Fruit fly (Drosophila melanogaster) whole organism, adult: ENCODE results near the gene CG31321.
A peak's percentile ranks its signal among the peaks of the same experiment; 100 is the strongest.

Source experiments
- CG11617 ChIP-seq: fragments of 200-800 bp; sonication (Bioruptor generic); optimal IDR thresholded peaks from 2 replicates; lab custom pipeline; 2017; ENCODE audit warnings: mild to moderate bottlenecking, missing biosample characterization, missing genetic modification reagents, missing genetic modification characterization
- CG12768 ChIP-seq: fragments of 200-800 bp; sonication (Bioruptor generic); optimal IDR thresholded peaks from 2 replicates; lab custom pipeline; 2017; ENCODE audit warnings: missing biosample characterization, missing genetic modification characterization, mild to moderate bottlenecking, moderate library complexity, missing genetic modification reagents
- CG14711 ChIP-seq: fragments of 200-800 bp; sonication (Bioruptor generic); optimal IDR thresholded peaks from 2 replicates; lab custom pipeline; 2018; ENCODE audit warnings: missing biosample characterization, mild to moderate bottlenecking, missing genetic modification characterization, moderate library complexity
- CG1620 ChIP-seq: fragments of 200-800 bp; sonication (Bioruptor generic); optimal IDR thresholded peaks from 2 replicates; lab custom pipeline; 2016; ENCODE audit warnings: missing biosample characterization, missing genetic modification characterization
- CG33017 ChIP-seq: fragments of 200-800 bp; sonication (Bioruptor generic); optimal IDR thresholded peaks from 2 replicates; lab custom pipeline; 2018; ENCODE audit warnings: missing biosample characterization, mild to moderate bottlenecking, missing genetic modification characterization, moderate library complexity
- CG5204 ChIP-seq: fragments of 200-800 bp; sonication (Bioruptor generic); optimal IDR thresholded peaks from 2 replicates; lab custom pipeline; 2016; ENCODE audit warnings: missing biosample characterization, missing genetic modification characterization
- CG7045 ChIP-seq: fragments of 200-800 bp; sonication (Bioruptor generic); optimal IDR thresholded peaks from 2 replicates; lab custom pipeline; 2017; ENCODE audit warnings: missing biosample characterization, mild to moderate bottlenecking, missing genetic modification characterization
- CG7101 ChIP-seq: fragments of 200-800 bp; sonication (Bioruptor generic); optimal IDR thresholded peaks from 2 replicates; lab custom pipeline; 2018; ENCODE audit warnings: missing biosample characterization, mild to moderate bottlenecking, missing genetic modification characterization, moderate library complexity
- Clk ChIP-seq: fragments of 200-800 bp; sonication (Bioruptor generic); optimal IDR thresholded peaks from 2 replicates; lab custom pipeline; 2017; ENCODE audit warnings: missing biosample characterization, missing genetic modification characterization
- Crg-1 ChIP-seq: fragments of 200-800 bp; sonication (Bioruptor generic); optimal IDR thresholded peaks from 2 replicates; lab custom pipeline; 2016; ENCODE audit warnings: missing biosample characterization, missing genetic modification characterization
- Hr96 ChIP-seq: fragments of 200-800 bp; sonication (Bioruptor generic); optimal IDR thresholded peaks from 2 replicates; lab custom pipeline; 2016; ENCODE audit warnings: missing biosample characterization, missing genetic modification characterization
- Mnt ChIP-seq: fragments of 200-800 bp; sonication (Bioruptor generic); optimal IDR thresholded peaks from 2 replicates; lab custom pipeline; 2016; ENCODE audit warnings: missing biosample characterization, mild to moderate bottlenecking, missing genetic modification characterization
- bab1 ChIP-seq: fragments of 200-800 bp; sonication (Bioruptor generic); optimal IDR thresholded peaks from 3 replicates; lab custom pipeline; 2019; ENCODE audit warnings: missing biosample characterization, mild to moderate bottlenecking, missing genetic modification characterization, moderate library complexity
- cic ChIP-seq: fragments of 200-800 bp; sonication (Bioruptor generic); optimal IDR thresholded peaks from 2 replicates; lab custom pipeline; 2017; ENCODE audit warnings: missing biosample characterization, mild to moderate bottlenecking, missing genetic modification characterization, moderate library complexity
- cnc ChIP-seq, 2 experiments: fragments of >200 bp; optimal IDR thresholded peaks; 2 replicates each; lab custom pipeline; 2017
- kay ChIP-seq: fragments of 200-800 bp; sonication (Bioruptor generic); peaks from one replicate; lab custom pipeline; 2016; ENCODE audit warnings: missing biosample characterization, missing genetic modification characterization, borderline replicate concordance
- ovo ChIP-seq: fragments of 200-800 bp; sonication (Bioruptor generic); optimal IDR thresholded peaks from 2 replicates; lab custom pipeline; 2016; ENCODE audit warnings: missing biosample characterization, missing genetic modification characterization
- pad ChIP-seq: fragments of 200-800 bp; sonication (Bioruptor generic); optimal IDR thresholded peaks from 3 replicates; lab custom pipeline; 2017; ENCODE audit warnings: missing biosample characterization, missing genetic modification characterization, mild to moderate bottlenecking, moderate library complexity, missing genetic modification reagents
- tj ChIP-seq: fragments of 200-800 bp; sonication (Bioruptor generic); optimal IDR thresholded peaks from 3 replicates; lab custom pipeline; 2017; ENCODE audit warnings: missing biosample characterization, mild to moderate bottlenecking, missing genetic modification characterization, moderate library complexity
- toe ChIP-seq: fragments of 200-800 bp; sonication (Bioruptor generic); optimal IDR thresholded peaks from 2 replicates; lab custom pipeline; 2016; ENCODE audit warnings: missing biosample characterization, missing genetic modification characterization

The CG31321 gene

DNA sequence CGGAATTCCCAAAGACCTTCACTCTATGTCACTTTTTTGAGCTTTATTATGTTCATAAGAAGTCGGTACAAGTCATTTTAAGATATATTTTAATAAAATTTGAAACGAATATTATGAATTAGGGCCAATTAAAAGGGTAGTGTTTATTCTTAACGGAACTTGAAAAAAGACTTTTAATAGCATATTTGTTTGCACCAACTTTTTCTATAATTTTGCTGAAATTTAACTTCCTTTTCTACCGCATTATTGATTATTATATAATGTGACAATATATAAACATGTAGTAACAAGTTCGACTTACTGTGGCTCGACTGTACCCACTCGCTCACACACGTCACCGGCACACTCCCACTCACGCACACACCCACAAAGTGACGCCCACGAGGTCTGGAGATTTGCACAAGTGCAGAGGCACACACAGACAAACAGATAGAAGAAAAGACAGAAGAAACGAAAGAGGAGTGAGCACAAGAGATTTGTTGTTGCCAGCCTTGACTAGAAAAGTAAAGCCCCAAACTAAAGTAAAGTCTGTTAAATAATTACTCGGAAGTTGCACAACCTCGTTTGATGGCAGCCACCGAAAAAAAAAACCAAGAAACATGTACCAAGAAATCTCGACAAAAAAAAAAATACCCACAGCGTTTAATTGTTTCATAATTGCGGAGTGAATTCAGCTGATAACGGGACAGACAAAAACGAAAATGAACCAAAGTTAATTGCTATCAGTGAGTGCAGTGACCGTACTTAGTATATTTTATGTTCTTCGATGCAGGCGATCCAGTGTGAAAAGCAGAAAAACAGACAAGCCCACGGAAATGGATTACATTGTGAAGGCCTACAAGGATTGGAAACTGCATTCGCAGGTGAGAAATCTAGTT is 20.0 kb upstream of the CG31321 start:
- peak; percentile 53 for TF ChIP-seq bab1 (GFP tag; lab: Kevin White, UChicago)
- peak; percentile 6 for TF ChIP-seq pad (GFP tag; lab: Kevin White, UChicago)
- no peak for TF ChIP-seq CG11617 (GFP tag; lab: Kevin White, UChicago)
- TF ChIP-seq CG14711 = peak; percentile 15
- TF ChIP-seq tj (GFP tag; lab: Kevin White, UChicago) = no peak
- no peak for TF ChIP-seq CG7045 (GFP tag; lab: Kevin White, UChicago)
- TF ChIP-seq Mnt (GFP tag; lab: Kevin White, UChicago) = peak; percentile 30
- no peak for TF ChIP-seq CG5204 (GFP tag; lab: Kevin White, UChicago)
- TF ChIP-seq kay (GFP tag; lab: Kevin White, UChicago) = peak; percentile 44

DNA sequence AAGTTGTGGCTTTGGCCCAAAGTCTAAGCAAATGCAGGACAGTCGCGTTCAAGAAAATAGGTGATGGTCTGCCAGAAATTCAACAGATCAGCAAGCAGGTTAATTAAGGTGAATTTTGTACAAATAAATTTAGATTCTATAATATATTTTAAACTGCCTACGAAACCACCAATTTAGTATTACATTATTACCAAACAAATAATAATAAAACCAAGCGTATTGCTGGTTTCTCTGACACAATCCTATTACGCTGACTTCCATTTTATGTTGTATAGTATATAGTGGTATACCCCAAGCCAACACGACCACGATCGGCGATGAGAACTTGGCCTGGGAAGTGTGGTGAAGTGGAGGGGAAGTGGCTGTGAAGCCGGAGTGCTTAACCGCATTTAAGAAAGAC is 18.7 kb upstream of the CG31321 start:
- TF ChIP-seq tj (GFP tag; lab: Kevin White, UChicago) = peak; percentile 79
- peak; percentile 62 for TF ChIP-seq bab1 (GFP tag; lab: Kevin White, UChicago)
- TF ChIP-seq CG14711 = peak; percentile 41
- no peak for TF ChIP-seq Clk (GFP tag; lab: Kevin White, UChicago)

DNA sequence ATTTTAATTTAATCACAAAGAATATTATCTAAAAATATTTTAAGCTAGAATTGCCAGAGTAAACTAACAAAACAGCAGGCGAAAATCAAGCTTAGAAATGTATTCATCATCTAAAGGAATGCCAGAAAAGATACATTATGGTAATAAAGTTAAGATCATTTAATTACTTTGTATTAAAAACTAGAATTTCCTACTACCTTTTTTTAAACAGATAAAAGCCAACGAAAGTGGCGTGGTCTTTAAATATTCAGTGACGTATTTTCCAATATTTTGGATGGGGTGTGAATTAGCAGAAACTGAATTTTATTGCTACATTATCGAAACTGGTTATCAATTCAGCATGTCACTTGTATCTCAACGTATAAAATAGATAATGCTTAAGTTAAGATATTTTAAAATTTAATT is 17.9 kb upstream of the CG31321 start:
- TF ChIP-seq CG5204 (GFP tag; lab: Kevin White, UChicago) (no peak), CG14711 (no peak), Mnt (GFP tag; lab: Kevin White, UChicago) (no peak), Crg-1 (GFP tag; lab: Kevin White, UChicago) (no peak), CG7045 (GFP tag; lab: Kevin White, UChicago) (no peak), ovo (GFP tag; lab: Kevin White, UChicago) (no peak), cic (GFP tag; lab: Kevin White, UChicago) (no peak), kay (GFP tag; lab: Kevin White, UChicago) (no peak), tj (GFP tag; lab: Kevin White, UChicago) (no peak), CG1620 (GFP tag; lab: Kevin White, UChicago) (no peak), bab1 (GFP tag; lab: Kevin White, UChicago) (no peak), cnc (optimal IDR thresholded peaks at IDR 0.05; lab: Kevin White, UChicago) (no peak)

DNA sequence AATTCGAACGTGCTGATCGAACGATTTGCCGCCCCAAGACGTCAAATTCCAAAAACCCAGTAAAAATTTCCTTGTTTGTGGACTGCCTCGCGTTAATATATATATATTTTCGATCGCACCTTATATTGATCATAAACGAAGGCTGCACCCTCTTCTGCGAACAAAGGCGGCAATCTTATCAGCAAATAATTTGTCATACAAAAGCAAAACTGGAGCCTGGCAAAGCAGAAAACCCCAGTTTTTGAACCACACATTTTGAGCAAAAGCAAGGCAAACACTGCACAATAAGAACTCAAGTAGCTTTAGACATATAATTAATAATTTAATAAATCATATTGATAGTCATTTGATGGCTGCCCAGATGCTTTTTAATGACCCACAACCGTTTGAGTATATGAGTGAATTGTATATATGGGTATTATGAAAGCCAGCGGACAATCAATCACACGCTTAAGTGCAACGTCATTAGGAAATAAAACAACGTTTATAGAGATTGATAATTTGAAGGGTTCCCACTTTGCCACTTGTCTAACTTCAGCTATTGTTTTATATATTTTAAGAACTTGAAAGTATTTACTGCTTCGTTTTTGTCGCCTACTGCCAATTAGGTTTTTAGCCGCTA is 15.7 kb upstream of the CG31321 start:
- peak in 1 of 2 experiments; percentile 48 for TF ChIP-seq cnc (optimal IDR thresholded peaks at IDR 0.05; lab: Kevin White, UChicago)
- TF ChIP-seq cic (GFP tag; lab: Kevin White, UChicago) = peak; percentile 37
- TF ChIP-seq CG12768 (GFP tag; lab: Kevin White, UChicago) = no peak
- TF ChIP-seq toe (GFP tag; lab: Kevin White, UChicago) = peak; percentile 16
- no peak for TF ChIP-seq bab1 (GFP tag; lab: Kevin White, UChicago)
- TF ChIP-seq kay (GFP tag; lab: Kevin White, UChicago) = peak; percentile 80

DNA sequence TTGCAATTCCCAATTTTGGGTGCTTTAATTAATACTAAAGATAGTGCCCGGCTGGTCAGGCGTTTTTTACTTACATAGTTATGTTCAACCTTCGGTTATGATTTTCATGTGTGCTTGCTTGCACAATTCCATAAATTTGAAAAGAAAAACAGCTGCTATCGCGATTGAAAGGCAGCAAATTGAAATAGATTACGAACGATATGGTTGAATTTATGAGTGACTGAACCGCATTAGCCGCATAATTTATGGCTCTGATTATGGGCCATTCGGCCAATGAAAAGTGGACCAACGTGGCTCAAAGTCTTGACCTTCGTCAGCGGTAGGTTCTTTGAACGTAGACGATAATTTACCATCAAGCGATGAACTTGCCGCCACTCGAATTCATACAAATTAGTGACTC is 14.0 kb upstream of the CG31321 start:
- TF ChIP-seq Hr96 (no peak), CG14711 (no peak), kay (GFP tag; lab: Kevin White, UChicago) (no peak), CG12768 (GFP tag; lab: Kevin White, UChicago) (no peak), Crg-1 (GFP tag; lab: Kevin White, UChicago) (no peak), CG7045 (GFP tag; lab: Kevin White, UChicago) (no peak), bab1 (GFP tag; lab: Kevin White, UChicago) (no peak), CG33017 (tag; lab: Kevin White, UChicago) (no peak), Clk (GFP tag; lab: Kevin White, UChicago) (no peak), CG5204 (GFP tag; lab: Kevin White, UChicago) (no peak), CG11617 (GFP tag; lab: Kevin White, UChicago) (no peak), cnc (optimal IDR thresholded peaks at IDR 0.05; lab: Kevin White, UChicago) (no peak)

DNA sequence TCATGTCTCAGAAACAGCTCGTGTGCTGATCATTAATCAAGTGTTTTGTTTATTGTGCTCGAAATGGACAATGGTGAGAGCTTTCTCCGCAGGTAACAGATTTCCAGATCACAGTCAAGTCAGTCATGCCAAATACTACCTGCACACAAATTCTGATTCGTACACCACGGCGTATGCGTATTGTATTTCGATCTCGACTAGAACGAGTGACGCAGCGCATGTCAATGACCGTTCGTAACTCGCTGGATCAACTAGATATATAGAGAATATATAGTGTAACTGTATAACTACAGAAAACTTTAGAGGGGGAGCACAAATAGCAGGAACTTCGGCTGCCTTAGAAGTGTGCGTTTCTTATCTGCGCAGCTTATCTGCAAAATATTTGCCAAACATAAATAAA is 13.5 kb upstream of the CG31321 start:
- TF ChIP-seq bab1 (GFP tag; lab: Kevin White, UChicago) = no peak
- TF ChIP-seq tj (GFP tag; lab: Kevin White, UChicago) = no peak
- no peak for TF ChIP-seq Crg-1 (GFP tag; lab: Kevin White, UChicago)
- TF ChIP-seq cic (GFP tag; lab: Kevin White, UChicago) = no peak
- no peak for TF ChIP-seq CG11617 (GFP tag; lab: Kevin White, UChicago)
- no peak for TF ChIP-seq kay (GFP tag; lab: Kevin White, UChicago)
- TF ChIP-seq CG33017 (tag; lab: Kevin White, UChicago) = no peak

DNA sequence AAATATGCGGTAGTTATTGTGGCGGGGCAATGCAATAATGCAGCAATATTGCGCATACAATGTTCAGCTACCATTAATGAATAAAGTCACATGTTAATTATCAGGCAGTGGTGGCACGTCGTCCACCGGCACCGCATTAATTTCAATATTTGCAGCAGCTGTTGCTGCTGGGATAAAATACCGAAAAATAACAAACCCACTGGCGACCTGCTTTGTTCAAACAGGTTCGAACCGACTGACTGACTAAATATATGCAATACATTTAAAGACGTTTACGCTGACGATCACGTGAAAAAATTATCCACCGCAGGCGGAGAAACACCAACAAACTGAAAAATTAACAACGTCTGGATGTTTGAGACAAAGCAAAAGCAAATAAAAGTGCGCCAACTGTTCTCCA is 12.7 kb upstream of the CG31321 start:
- no peak for TF ChIP-seq CG11617 (GFP tag; lab: Kevin White, UChicago)
- TF ChIP-seq CG7101 = no peak
- TF ChIP-seq Hr96 = no peak
- TF ChIP-seq CG1620 (GFP tag; lab: Kevin White, UChicago) = no peak
- TF ChIP-seq pad (GFP tag; lab: Kevin White, UChicago) = no peak
- TF ChIP-seq cic (GFP tag; lab: Kevin White, UChicago) = no peak
- no peak for TF ChIP-seq CG12768 (GFP tag; lab: Kevin White, UChicago)
- no peak for TF ChIP-seq cnc (optimal IDR thresholded peaks at IDR 0.05; lab: Kevin White, UChicago)
- TF ChIP-seq CG14711 = no peak
- no peak for TF ChIP-seq toe (GFP tag; lab: Kevin White, UChicago)
- no peak for TF ChIP-seq Crg-1 (GFP tag; lab: Kevin White, UChicago)
- TF ChIP-seq CG33017 (tag; lab: Kevin White, UChicago) = no peak
- no peak for TF ChIP-seq kay (GFP tag; lab: Kevin White, UChicago)
- no peak for TF ChIP-seq ovo (GFP tag; lab: Kevin White, UChicago)
- no peak for TF ChIP-seq bab1 (GFP tag; lab: Kevin White, UChicago)
- no peak for TF ChIP-seq CG7045 (GFP tag; lab: Kevin White, UChicago)
